Worm (Caenorhabditis elegans) whole organism, L4 larva: ENCODE measurements around the gene nep-18.
"Not testable (repeated sequence)": the region's sequence is repeated elsewhere in the genome, so short reads cannot be mapped to it uniquely, and the experiment has no call there.

Experiments used
- D1046.2 ChIP-seq: fragments of 200-800 bp; sonication (Bioruptor generic); IDR thresholded peaks from 2 replicates; pipeline ENCODE4 v1.3.6; 2022; ENCODE audit warnings: missing genetic modification characterization, missing compliant biosample characterization
- F26F4.8 ChIP-seq: fragments of 200-800 bp; sonication (Bioruptor generic); conservative IDR thresholded peaks from 2 replicates; pipeline ENCODE4 v1.3.6; 2022; ENCODE audit warnings: missing genetic modification characterization, missing compliant biosample characterization
- T20F7.1 ChIP-seq: fragments of 200-800 bp; sonication (Bioruptor generic); optimal IDR thresholded peaks from 2 replicates; lab custom pipeline; 2018; ENCODE audit warnings: mild to moderate bottlenecking, missing genetic modification characterization, missing compliant biosample characterization
- Y5F2A.4 ChIP-seq: fragments of 200-800 bp; sonication (Bioruptor generic); optimal IDR thresholded peaks from 2 replicates; lab custom pipeline; 2018; ENCODE audit warnings: mild to moderate bottlenecking, missing genetic modification characterization, missing compliant biosample characterization
- Y75B8A.6 ChIP-seq: fragments of 200-800 bp; sonication (Bioruptor generic); IDR thresholded peaks from 2 replicates; pipeline ENCODE4 v1.3.6; 2022; ENCODE audit warnings: missing genetic modification reagents, missing genetic modification characterization, missing compliant biosample characterization
- ZK337.2 ChIP-seq: fragments of 200-800 bp; sonication (Bioruptor generic); IDR thresholded peaks from 2 replicates; pipeline ENCODE4 v1.3.6; 2022; ENCODE audit warnings: missing genetic modification reagents, missing genetic modification characterization, missing compliant biosample characterization
- aha-1 ChIP-seq: fragments of 150-350 bp; peaks from one replicate; lab custom pipeline; 2014; ENCODE audit warnings: missing biosample characterization, missing genetic modification characterization
- ceh-20 ChIP-seq: fragments of 200-800 bp; sonication (Bioruptor generic); IDR thresholded peaks from 2 replicates; pipeline ENCODE4 v1.3.6; 2022; ENCODE audit warnings: missing genetic modification reagents, missing genetic modification characterization, missing compliant biosample characterization
- ceh-32 ChIP-seq: sonication (generic microtip); optimal IDR thresholded peaks from 2 replicates; lab custom pipeline; 2016; ENCODE audit warnings: mild to moderate bottlenecking, missing genetic modification characterization, missing compliant biosample characterization; ENCODE audit not compliant: poor library complexity
- ceh-82 ChIP-seq: sonication (generic microtip); optimal IDR thresholded peaks from 2 replicates; lab custom pipeline; 2017; ENCODE audit warnings: missing biosample characterization, missing genetic modification characterization
- daf-16 ChIP-seq, 3 experiments: sonication (generic microtip); optimal IDR thresholded peaks; 2 replicates each; lab custom pipeline; 2016 to 2017; ENCODE audit warnings: missing genetic modification characterization in 3 of 3, missing genetic modification reagents in 3 of 3, mild to moderate bottlenecking in 2 of 3, missing compliant biosample characterization in 2 of 3, missing biosample characterization in 1 of 3, moderate library complexity in 1 of 3
- dmd-6 ChIP-seq: fragments of 200-800 bp; sonication (Bioruptor generic); IDR thresholded peaks from 2 replicates; pipeline ENCODE4 v1.3.6; 2022; ENCODE audit warnings: missing genetic modification reagents, missing genetic modification characterization, missing compliant biosample characterization
- dmd-9 ChIP-seq: fragments of 200-800 bp; sonication (Bioruptor generic); IDR thresholded peaks from 2 replicates; pipeline ENCODE4 v1.3.6; 2022; ENCODE audit warnings: missing genetic modification reagents, missing genetic modification characterization, missing compliant biosample characterization
- duxl-1 ChIP-seq: sonication (generic microtip); optimal IDR thresholded peaks from 2 replicates; lab custom pipeline; 2016; ENCODE audit warnings: mild to moderate bottlenecking, missing genetic modification characterization, moderate library complexity, missing compliant biosample characterization; ENCODE audit not compliant: poor library complexity
- hlh-11 ChIP-seq: fragments of 200-800 bp; sonication (Bioruptor generic); optimal IDR thresholded peaks from 2 replicates; lab custom pipeline; 2018; ENCODE audit warnings: mild to moderate bottlenecking, missing genetic modification characterization, missing compliant biosample characterization
- hlh-30 ChIP-seq: sonication (generic microtip); optimal IDR thresholded peaks from 2 replicates; lab custom pipeline; 2017; ENCODE audit warnings: antibody characterized with exemption, mild to moderate bottlenecking, missing genetic modification characterization, missing compliant biosample characterization; ENCODE audit not compliant: insufficient read depth
- lin-1 ChIP-seq: fragments of 200-800 bp; sonication (Bioruptor generic); IDR thresholded peaks from 2 replicates; pipeline ENCODE4 v1.3.6; 2022; ENCODE audit warnings: missing genetic modification reagents, missing genetic modification characterization, missing compliant biosample characterization
- lin-29 ChIP-seq: fragments of 200-800 bp; sonication (Bioruptor generic); IDR thresholded peaks from 2 replicates; pipeline ENCODE4 v1.3.6; 2022; ENCODE audit warnings: missing genetic modification reagents, missing genetic modification characterization, missing compliant biosample characterization
- lin-38 ChIP-seq: fragments of 200-800 bp; sonication (Bioruptor generic); IDR thresholded peaks from 2 replicates; pipeline ENCODE4 v1.3.6; 2022; ENCODE audit warnings: missing genetic modification reagents, missing genetic modification characterization, missing compliant biosample characterization
- lsy-2 ChIP-seq, 2 experiments: fragments of 150-350 bp in 1 of 2; sonication (generic microtip) in 1 of 2; optimal IDR thresholded peaks; 2 replicates each; lab custom pipeline; 2014 to 2017; ENCODE audit warnings: missing biosample characterization in 2 of 2, missing genetic modification characterization in 2 of 2
- mdt-29 ChIP-seq: fragments of 200-800 bp; sonication (Bioruptor generic); IDR thresholded peaks from 2 replicates; pipeline ENCODE4 v1.3.6; 2022; ENCODE audit warnings: missing genetic modification reagents, missing genetic modification characterization, missing compliant biosample characterization
- mxl-3 ChIP-seq: fragments of 200-800 bp; sonication (Bioruptor generic); optimal IDR thresholded peaks from 2 replicates; lab custom pipeline; 2018; ENCODE audit warnings: mild to moderate bottlenecking, missing genetic modification characterization, missing compliant biosample characterization
- nhr-41 ChIP-seq: fragments of 200-800 bp; sonication (Bioruptor generic); IDR thresholded peaks from 2 replicates; pipeline ENCODE4 v1.3.6; 2022; ENCODE audit warnings: missing genetic modification reagents, missing genetic modification characterization, missing compliant biosample characterization
- nhr-42 ChIP-seq: fragments of 200-800 bp; sonication (Bioruptor generic); IDR thresholded peaks from 2 replicates; pipeline ENCODE4 v1.3.6; 2022; ENCODE audit warnings: missing genetic modification characterization, missing compliant biosample characterization
- nhr-6 ChIP-seq: fragments of 150-350 bp; optimal IDR thresholded peaks from 2 replicates; lab custom pipeline; 2014; ENCODE audit warnings: missing biosample characterization, missing genetic modification characterization
- nhr-77 ChIP-seq: fragments of 150-350 bp; optimal IDR thresholded peaks from 2 replicates; lab custom pipeline; 2014; ENCODE audit warnings: missing biosample characterization, missing genetic modification characterization
- php-3 ChIP-seq: fragments of 200-800 bp; sonication (Bioruptor generic); IDR thresholded peaks from 2 replicates; pipeline ENCODE4 v1.3.6; 2022; ENCODE audit warnings: missing genetic modification reagents, missing genetic modification characterization, missing compliant biosample characterization
- pqm-1 ChIP-seq: sonication (generic microtip); optimal IDR thresholded peaks from 2 replicates; lab custom pipeline; 2017; ENCODE audit warnings: missing biosample characterization, missing genetic modification characterization
- saeg-2 ChIP-seq: fragments of 200-800 bp; sonication (Bioruptor generic); IDR thresholded peaks from 2 replicates; pipeline ENCODE4 v1.3.6; 2022; ENCODE audit warnings: missing genetic modification reagents, missing genetic modification characterization, missing compliant biosample characterization
- sdz-12 ChIP-seq: fragments of 200-800 bp; sonication (Bioruptor generic); optimal IDR thresholded peaks from 2 replicates; lab custom pipeline; 2018; ENCODE audit warnings: mild to moderate bottlenecking, missing genetic modification characterization, missing compliant biosample characterization
- set-16 ChIP-seq: fragments of 200-800 bp; sonication (Bioruptor generic); IDR thresholded peaks from 2 replicates; pipeline ENCODE4 v1.3.6; 2022; ENCODE audit warnings: missing genetic modification reagents, missing genetic modification characterization, missing compliant biosample characterization
- tag-97 ChIP-seq: fragments of 200-800 bp; sonication (Bioruptor generic); IDR thresholded peaks from 2 replicates; pipeline ENCODE4 v1.3.6; 2022; ENCODE audit warnings: missing genetic modification characterization, missing compliant biosample characterization
- tra-1 ChIP-seq: fragments of 200-800 bp; sonication (Bioruptor generic); IDR thresholded peaks from 2 replicates; pipeline ENCODE4 v1.3.6; 2022; ENCODE audit warnings: missing genetic modification reagents, missing genetic modification characterization, missing compliant biosample characterization
- unc-130 ChIP-seq: sonication (generic microtip); optimal IDR thresholded peaks from 2 replicates; lab custom pipeline; 2016; ENCODE audit warnings: missing genetic modification reagents, missing genetic modification characterization, missing compliant biosample characterization
- unc-62 ChIP-seq, 3 experiments: fragments of 150-350 bp in 1 of 3; sonication (generic microtip); optimal IDR thresholded peaks in 2 of 3; peaks in 1 of 3; 1 replicate in 1 of 3; 2 replicates in 2 of 3; lab custom pipeline; 2014 to 2017; ENCODE audit warnings: missing biosample characterization in 3 of 3, missing genetic modification characterization in 3 of 3, missing genetic modification reagents in 3 of 3, missing genotype in 1 of 3
- vab-7 ChIP-seq: fragments of 200-800 bp; sonication (Bioruptor generic); IDR thresholded peaks from 2 replicates; pipeline ENCODE4 v1.3.6; 2022; ENCODE audit warnings: missing genetic modification reagents, missing genetic modification characterization, missing compliant biosample characterization
- ztf-11 ChIP-seq: fragments of 150-350 bp; optimal IDR thresholded peaks from 2 replicates; lab custom pipeline; 2014; ENCODE audit warnings: missing biosample characterization, missing genetic modification characterization
- ztf-7 ChIP-seq: fragments of 150-350 bp; optimal IDR thresholded peaks from 2 replicates; lab custom pipeline; 2014; ENCODE audit warnings: missing biosample characterization, missing genetic modification characterization

Gene nep-18

DNA sequence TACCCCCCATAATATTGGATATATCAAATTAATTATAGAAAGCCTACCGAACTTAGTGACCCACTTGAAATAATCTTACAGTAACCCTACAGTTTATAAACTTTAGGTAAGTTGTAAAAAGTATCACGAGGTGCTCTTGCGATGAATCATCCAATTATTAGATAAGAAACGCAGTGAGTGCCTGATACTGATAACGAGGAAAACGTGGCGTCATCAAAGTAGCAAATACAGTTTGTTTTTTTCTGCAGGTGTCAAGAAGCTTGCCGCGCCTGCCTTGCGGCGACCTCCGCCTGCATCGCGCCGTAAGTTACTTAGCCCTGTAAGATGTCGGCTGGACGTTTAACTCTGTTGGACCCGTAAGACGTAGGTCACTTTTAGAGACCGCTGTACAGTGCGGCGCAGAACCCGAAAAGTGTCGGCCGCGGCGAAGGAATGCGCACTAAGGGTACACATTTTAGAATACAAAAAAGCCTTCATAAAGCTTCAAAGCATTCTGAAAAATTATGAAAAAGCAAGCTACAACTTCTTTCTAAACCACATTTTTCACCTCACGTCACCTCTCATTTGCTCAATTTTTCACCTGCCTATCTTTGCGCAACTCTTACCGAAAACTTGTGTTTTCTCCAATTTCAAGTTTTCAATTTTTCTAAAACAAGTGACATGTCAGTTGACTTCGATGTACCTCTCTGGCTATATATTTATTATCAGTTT lies 46.5 kb upstream of the nep-18 start, which contains the start of gene sri-38 (continued):
- TF ChIP-seq daf-16 (GFP tag; optimal IDR thresholded peaks at IDR 0.05; lab: Kevin White, UChicago) (no peak), daf-16 (tag; optimal IDR thresholded peaks at IDR 0.05; lab: Kevin White, UChicago) (peak; percentile 49), lin-29 (no peak), ceh-20 (no peak), set-16 (GFP tag; lab: Robert Waterston, UW) (no peak), D1046.2 (GFP tag; lab: Robert Waterston, UW) (no peak), nhr-77 (no peak), ZK337.2 (no peak)
- TF ChIP-seq, all 104 proteins: peak for 10

ce11 chrII:2605319-2605718 lies 41.4 kb upstream of the nep-18 start, which contains the start of gene sri-77:
TSS of gene sri-77 (minus strand) at chrII:2605419.
- TF ChIP-seq sdz-12 (GFP tag; lab: Kevin White, UChicago) (no peak), nhr-41 (GFP tag; lab: Robert Waterston, UW) (no peak), lin-1 (no peak), hlh-11 (tag; lab: Kevin White, UChicago) (no peak), ztf-7 (tag; lab: Kevin White, UChicago) (no peak), nhr-42 (no peak), php-3 (GFP tag; lab: Robert Waterston, UW) (no peak), set-16 (GFP tag; lab: Robert Waterston, UW) (no peak), Y5F2A.4 (GFP tag; lab: Kevin White, UChicago) (no peak), saeg-2 (GFP tag; lab: Robert Waterston, UW) (no peak), ztf-11 (tag; lab: Kevin White, UChicago) (no peak), ceh-82 (tag; lab: Kevin White, UChicago) (no peak), ZK337.2 (no peak), ceh-32 (tag; lab: Kevin White, UChicago) (no peak), F26F4.8 (no peak), nhr-6 (tag; lab: Kevin White, UChicago) (no peak), dmd-9 (GFP tag; lab: Robert Waterston, UW) (no peak), tra-1 (GFP tag; lab: Robert Waterston, UW) (no peak), unc-130 (GFP tag; lab: Kevin White, UChicago) (no peak)
- TF ChIP-seq, all 104 proteins: peak for 0

DNA sequence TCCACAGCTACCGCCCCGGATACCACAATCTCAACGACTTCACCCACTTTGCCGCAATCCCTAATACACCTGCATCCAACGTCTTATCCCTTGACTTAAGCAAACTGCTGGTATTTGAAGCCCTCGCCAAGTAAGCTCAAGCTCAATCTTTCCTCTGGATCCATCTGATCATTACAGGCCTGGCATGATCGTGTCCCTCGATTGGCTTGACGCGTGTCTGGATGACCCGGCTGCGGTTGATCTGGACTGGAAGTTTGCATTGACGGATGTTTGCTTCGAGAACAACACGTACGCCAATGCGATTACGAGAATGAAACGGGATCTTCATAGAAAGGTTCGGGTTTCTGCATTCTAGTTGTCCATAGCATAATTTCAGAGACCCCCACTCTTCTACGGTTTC lies 37.1 kb upstream of the nep-18 start:
- TF ChIP-seq Y75B8A.6 (GFP tag; lab: Robert Waterston, UW) (no peak), duxl-1 (tag; lab: Kevin White, UChicago) (no peak), hlh-11 (tag; lab: Kevin White, UChicago) (no peak), aha-1 (tag; lab: Kevin White, UChicago) (peak; percentile 91)

ce11 chrII:2600176-2600575 lies 36.3 kb upstream of the nep-18 start, which contains the start of gene F33H12.1:
TSS of gene F33H12.1 (plus strand) at chrII:2600476.
- not testable (repeated sequence) for TF ChIP-seq vab-7 (GFP tag; lab: Robert Waterston, UW); T20F7.1 (GFP tag; lab: Kevin White, UChicago); ztf-11 (tag; lab: Kevin White, UChicago)

- TF ChIP-seq mdt-29 (GFP tag; lab: Robert Waterston, UW) (no peak), dmd-6 (GFP tag; lab: Robert Waterston, UW) (peak; percentile 52), tag-97 (no peak), daf-16 (GFP tag; optimal IDR thresholded peaks at IDR 0.05; lab: Kevin White, UChicago) (no peak), daf-16 (tag; optimal IDR thresholded peaks at IDR 0.05; lab: Kevin White, UChicago) (peak; percentile 13), lsy-2 (tag; optimal IDR thresholded peaks at IDR 0.05; lab: Kevin White, UChicago) (peak in 1 of 2 experiments; percentile 75), mxl-3 (peak; percentile 42), lin-1 (0 out of 2 replicates have a peak, but pooled peaks have one; percentile 9), nhr-77 (peak; percentile 38), hlh-30 (tag; lab: Kevin White, UChicago) (peak; percentile 13), hlh-11 (tag; lab: Kevin White, UChicago) (peak; percentile 57), nhr-41 (GFP tag; lab: Robert Waterston, UW) (no peak), pqm-1 (peak; percentile 87), nhr-42 (0 out of 2 replicates have a peak, but pooled peaks have one; percentile 10), unc-62 (GFP tag; optimal IDR thresholded peaks at IDR 0.05 in 1 of 2; lab: Kevin White, UChicago) (peak in 1 of 2 experiments; percentile 28), unc-62 (tag; optimal IDR thresholded peaks at IDR 0.05; lab: Kevin White, UChicago) (no peak), nhr-6 (tag; lab: Kevin White, UChicago) (peak; percentile 29), lin-38 (GFP tag; lab: Robert Waterston, UW) (no peak)
These were observed 23.1 kb upstream of the nep-18 start, which contains the start of the genes F33H12.7 and sri-39 for ce11 chrII:2586861-2587554. TSS of gene F33H12.7 (minus strand) at chrII:2586911. TSS of gene sri-39 (plus strand) at chrII:2587504.
